2 fruit fly cellular contexts compared by ENCODE assay signal in genomic region chr3L:22416108-22416507, dm6.
TF ChIP-seq lines count a peak whose summit lies in the region.

No protein-coding gene starts in this region.

- no peak for TF ChIP-seq CTCF in whole organism, embryonic (GFP tag; optimal IDR thresholded peaks at IDR 0.05; lab: Kevin White, UChicago)

TF ChIP-seq in whole organism, embryonic, 481 proteins besides CTCF, POLR2A, EP300 and RAD21:
- TF ChIP-seq bowl (GFP tag; IDR thresholded peaks at IDR 0.05; lab: Robert Waterston, UW) (no peak), CG8281 (tag; optimal IDR thresholded peaks at IDR 0.05; lab: Kevin White, UChicago) (peak; percentile 91)

TF ChIP-seq in whole organism, prepupa, 60 proteins besides CTCF, POLR2A, EP300 and RAD21:
- no peak for TF ChIP-seq CG6792 (GFP tag; optimal IDR thresholded peaks at IDR 0.05; lab: Kevin White, UChicago)
- no peak for TF ChIP-seq fd85E (GFP tag; optimal IDR thresholded peaks at IDR 0.05; lab: Kevin White, UChicago)
- no peak for TF ChIP-seq OdsH (GFP tag; optimal IDR thresholded peaks at IDR 0.05; lab: Kevin White, UChicago)
- no peak for TF ChIP-seq CG8119 (GFP tag; IDR thresholded peaks at IDR 0.05; lab: Robert Waterston, UW)
- TF ChIP-seq svp (GFP tag; lab: Kevin White, UChicago): peak; percentile 40
- TF ChIP-seq CG31627 (GFP tag; optimal IDR thresholded peaks at IDR 0.05; lab: Kevin White, UChicago): no peak
